Worm (Caenorhabditis elegans): ENCODE results near the gene twk-13.

DNA sequence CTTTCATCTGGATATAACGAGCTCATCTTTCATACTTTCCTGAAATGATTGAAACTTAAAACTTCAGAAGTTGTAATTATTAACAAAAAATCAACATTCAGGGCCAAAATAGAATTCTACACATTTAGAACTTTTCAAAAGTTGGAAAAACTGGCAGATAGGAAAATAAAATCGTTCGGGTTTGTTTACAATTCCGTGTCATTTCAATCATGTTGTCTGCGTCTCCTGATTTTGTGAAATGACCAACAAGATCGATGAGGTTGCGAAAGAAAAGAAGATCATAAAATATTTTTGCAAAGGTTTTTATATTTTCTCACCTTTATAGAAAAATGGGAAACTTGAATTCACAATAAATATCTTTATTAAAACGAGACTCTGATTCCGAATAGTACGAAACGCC lies 49.2 kb downstream of the twk-13 start, which contains the start of gene rskd-1:
- TF ChIP-seq ceh-13 (GFP tag; optimal IDR thresholded peaks at IDR 0.05) (no peak), ets-7 (tag; optimal IDR thresholded peaks at IDR 0.05) (no peak), flt-1 (GFP tag; IDR thresholded peaks at IDR 0.05) (no peak), hmg-4 (GFP tag; optimal IDR thresholded peaks at IDR 0.05) (no peak)

Data from whole organism, early embryonic.